Worm (Caenorhabditis elegans): Measurements from ENCODE around the gene tat-1.

- no peak for TF ChIP-seq ama-1 (optimal IDR thresholded peaks at IDR 0.05)
- no peak for TF ChIP-seq nhr-11 (tag; optimal IDR thresholded peaks at IDR 0.05)
- no peak for TF ChIP-seq hlh-30 (tag; optimal IDR thresholded peaks at IDR 0.05; ENCODE audit: insufficient read depth)
- no peak for TF ChIP-seq ets-4 (tag; optimal IDR thresholded peaks at IDR 0.05)
- no peak for TF ChIP-seq rnt-1 (tag; optimal IDR thresholded peaks at IDR 0.05)
- TF ChIP-seq ceh-34 (tag; optimal IDR thresholded peaks at IDR 0.05): no peak
Observed at ce11 chrIII:12468869-12469268, 47.4 kb upstream of the tat-1 start, which contains the start of gene Y49E10.29.

Data from whole organism, late embryonic.